Fruit fly (Drosophila melanogaster): ENCODE data around the gene CG14223.

The CG14223 gene

DNA sequence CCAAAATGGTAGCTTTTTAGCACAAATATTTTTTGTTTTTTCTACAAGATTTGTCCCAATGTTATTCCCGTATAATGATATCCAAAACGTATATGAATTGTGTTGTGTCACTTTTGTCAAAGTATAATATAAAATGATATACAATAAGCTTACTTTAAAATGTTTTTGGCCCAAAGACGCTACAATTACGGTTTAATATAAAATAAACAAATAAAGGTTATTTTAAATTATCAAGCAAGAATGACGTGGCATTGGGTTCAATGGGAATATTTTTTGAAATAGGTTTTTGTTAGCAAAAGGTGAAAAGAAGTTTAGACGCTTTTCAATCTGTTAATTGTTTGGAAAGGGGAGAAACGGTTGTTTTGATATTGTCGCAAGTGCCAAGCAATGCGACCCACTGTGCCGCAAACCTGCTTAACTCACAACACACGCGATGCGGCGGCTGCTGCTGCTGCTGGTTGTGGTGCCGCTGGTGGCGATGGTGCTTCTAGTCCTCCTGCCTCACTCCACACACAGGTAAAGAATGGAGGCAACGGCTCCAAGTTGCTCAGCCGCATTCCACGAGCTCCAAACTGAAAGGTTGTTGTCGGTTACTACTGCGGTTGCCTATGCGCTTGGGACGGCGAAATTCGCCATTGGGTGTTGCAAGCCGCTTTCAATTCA is 444 bp downstream of the CG14223 start (continued):
- TF ChIP-seq tna (GFP tag; IDR thresholded peaks at IDR 0.05; ENCODE audit: partially characterized antibody) = no peak
- TF ChIP-seq CG7357 (GFP tag; IDR thresholded peaks at IDR 0.05) = no peak
- TF ChIP-seq CG34376 (GFP tag; optimal IDR thresholded peaks at IDR 0.05) = peak; percentile 58
- no peak for TF ChIP-seq Hr39 (optimal IDR thresholded peaks at IDR 0.05)
- TF ChIP-seq CG12942 (GFP tag; optimal IDR thresholded peaks at IDR 0.05) = peak; percentile 36
- TF ChIP-seq gce (GFP tag; IDR thresholded peaks at IDR 0.05) = no peak
- TF ChIP-seq eve (GFP tag; optimal IDR thresholded peaks at IDR 0.05) = no peak
- 0 out of 2 replicates have a peak, but pooled peaks have one; percentile 6 for TF ChIP-seq CG9215 (GFP tag; IDR thresholded peaks at IDR 0.05)
- TF ChIP-seq zf30C (GFP tag; optimal IDR thresholded peaks at IDR 0.05) = no peak
- TF ChIP-seq fd64A (GFP tag; optimal IDR thresholded peaks at IDR 0.05) = no peak
- peak; percentile 59 for TF ChIP-seq phol (tag; optimal IDR thresholded peaks at IDR 0.05)
- TF ChIP-seq CG8924 (tag; optimal IDR thresholded peaks at IDR 0.05) = peak; percentile 69
- TF ChIP-seq CG16779 (GFP tag; IDR thresholded peaks at IDR 0.05) = no peak
- no peak for TF ChIP-seq CG3995 (GFP tag; optimal IDR thresholded peaks at IDR 0.05)
- no peak for TF ChIP-seq Taf1 (GFP tag; IDR thresholded peaks at IDR 0.05)
- TF ChIP-seq amos (GFP tag; IDR thresholded peaks at IDR 0.05; ENCODE audit: partially characterized antibody) = no peak
- no peak; the same call in 1 of the 2 replicates for TF ChIP-seq CG10366 (GFP tag; IDR thresholded peaks at IDR 0.05)
- no peak for TF ChIP-seq hth (optimal IDR thresholded peaks at IDR 0.05)
- no peak for TF ChIP-seq btn (GFP tag; optimal IDR thresholded peaks at IDR 0.05)
- TF ChIP-seq Optix (GFP tag; IDR thresholded peaks at IDR 0.05) = no peak
- no peak for TF ChIP-seq bbx (GFP tag; IDR thresholded peaks at IDR 0.05; ENCODE audit: partially characterized antibody)
- no peak for TF ChIP-seq Lpt (GFP tag; optimal IDR thresholded peaks at IDR 0.05)
- TF ChIP-seq Dip2 (GFP tag; IDR thresholded peaks at IDR 0.05) = no peak
- TF ChIP-seq Fer2 (tag; optimal IDR thresholded peaks at IDR 0.05) = no peak
- no peak for TF ChIP-seq ssp (GFP tag; IDR thresholded peaks at IDR 0.05)
- TF ChIP-seq CG8388 (GFP tag; optimal IDR thresholded peaks at IDR 0.05) = peak; percentile 39
- TF ChIP-seq CG11398 (GFP tag; optimal IDR thresholded peaks at IDR 0.05) = no peak
- no peak for TF ChIP-seq inv (GFP tag; IDR thresholded peaks at IDR 0.05; ENCODE audit: partially characterized antibody)
- no peak for TF ChIP-seq CG12299 (tag; optimal IDR thresholded peaks at IDR 0.05)
- TF ChIP-seq croc (GFP tag; conservative IDR thresholded peaks at IDR 0.05) = no peak; the same call in 2 of the 3 replicates
- no peak for TF ChIP-seq corto (GFP tag; optimal IDR thresholded peaks at IDR 0.05)
- TF ChIP-seq CG4360 (GFP tag; IDR thresholded peaks at IDR 0.05) = no peak
- TF ChIP-seq CG31224 (GFP tag; IDR thresholded peaks at IDR 0.05) = no peak
- no peak for TF ChIP-seq Dp (GFP tag; optimal IDR thresholded peaks at IDR 0.05)
- TF ChIP-seq Hand (GFP tag; optimal IDR thresholded peaks at IDR 0.05) = peak; percentile 43
- no peak for TF ChIP-seq salm (tag; optimal IDR thresholded peaks at IDR 0.05)
- TF ChIP-seq wek (GFP tag; optimal IDR thresholded peaks at IDR 0.05) = no peak
- TF ChIP-seq CG12104 (GFP tag; optimal IDR thresholded peaks at IDR 0.05) = peak; percentile 61
- no peak for TF ChIP-seq run (tag; optimal IDR thresholded peaks at IDR 0.05)
- no peak for TF ChIP-seq CG10462 (GFP tag; optimal IDR thresholded peaks at IDR 0.05)
- no peak for TF ChIP-seq Sox100B (GFP tag; optimal IDR thresholded peaks at IDR 0.05)
- TF ChIP-seq sug (tag; optimal IDR thresholded peaks at IDR 0.05) = no peak
- TF ChIP-seq slp2 (GFP tag; optimal IDR thresholded peaks at IDR 0.05) = no peak
- TF ChIP-seq CG17802 (tag; optimal IDR thresholded peaks at IDR 0.05) = no peak
- TF ChIP-seq Gsc (GFP tag; IDR thresholded peaks at IDR 0.05) = no peak
- TF ChIP-seq gro (GFP tag; optimal IDR thresholded peaks at IDR 0.05) = no peak
- no peak for TF ChIP-seq CG17612 (GFP tag; IDR thresholded peaks at IDR 0.05)
- no peak for TF ChIP-seq Oaz (GFP tag; IDR thresholded peaks at IDR 0.05)
- no peak for TF ChIP-seq CkIIα-i1 (GFP tag; IDR thresholded peaks at IDR 0.05)
- peak; percentile 37 for TF ChIP-seq NfI (GFP tag; optimal IDR thresholded peaks at IDR 0.05)
- no peak for TF ChIP-seq pita (GFP tag; optimal IDR thresholded peaks at IDR 0.05)

Measured in whole organism, embryonic.